Fruit fly (Drosophila melanogaster): ENCODE results near the gene Pten.

Gene Pten

dm6 chr2L:10306518-10307260 is 45.8 kb upstream of the Pten start, which contains the start of the genes CG5390 and CG4968 (continued):
- TF ChIP-seq GATAe (GFP tag; conservative IDR thresholded peaks at IDR 0.05) = no peak
- TF ChIP-seq rib (GFP tag; IDR thresholded peaks at IDR 0.05) = peak; percentile 20; the same call in 1 of the 2 replicates
- TF ChIP-seq caup (GFP tag; optimal IDR thresholded peaks at IDR 0.05; ENCODE audit: severe bottlenecking) = peak; percentile 61
- peak; percentile 73 for TF ChIP-seq CG12299 (tag; optimal IDR thresholded peaks at IDR 0.05)
- no peak for TF ChIP-seq sna (GFP tag; IDR thresholded peaks at IDR 0.05; ENCODE audit: partially characterized antibody)
- TF ChIP-seq bbx (GFP tag; IDR thresholded peaks at IDR 0.05; ENCODE audit: partially characterized antibody) = peak; percentile 72
- TF ChIP-seq emc (GFP tag; optimal IDR thresholded peaks at IDR 0.05) = no peak
- TF ChIP-seq B-H2 (GFP tag; optimal IDR thresholded peaks at IDR 0.05) = peak; percentile 71
- TF ChIP-seq lmd (GFP tag; IDR thresholded peaks at IDR 0.05) = peak; percentile 66
- TF ChIP-seq tin (GFP tag; optimal IDR thresholded peaks at IDR 0.05) = peak; percentile 46
- TF ChIP-seq sqz (GFP tag; optimal IDR thresholded peaks at IDR 0.05) = peak; percentile 43
- TF ChIP-seq CG12744 (GFP tag; optimal IDR thresholded peaks at IDR 0.05) = no peak
- TF ChIP-seq Vsx1 (GFP tag; optimal IDR thresholded peaks at IDR 0.05) = peak; percentile 57
- peak; percentile 88 for TF ChIP-seq CG13894 (tag; optimal IDR thresholded peaks at IDR 0.05)
- TF ChIP-seq CG17359 (tag; optimal IDR thresholded peaks at IDR 0.05) = peak; percentile 72
- no peak for TF ChIP-seq pnt (GFP tag; optimal IDR thresholded peaks at IDR 0.05)
- TF ChIP-seq CG12942 (GFP tag; optimal IDR thresholded peaks at IDR 0.05) = peak; percentile 52
- peak in 1 of 2 experiments; percentile 74 for TF ChIP-seq bsh (GFP tag; optimal IDR thresholded peaks at IDR 0.05)
- no peak for TF ChIP-seq CG32772 (GFP tag; IDR thresholded peaks at IDR 0.05)
- no peak for TF ChIP-seq tna (GFP tag; IDR thresholded peaks at IDR 0.05; ENCODE audit: partially characterized antibody)
- TF ChIP-seq Six4 (GFP tag; optimal IDR thresholded peaks at IDR 0.05) = peak; percentile 18
- TF ChIP-seq crp (GFP tag; optimal IDR thresholded peaks at IDR 0.05) = peak in 1 of 2 experiments; percentile 31
- peak; percentile 77 for TF ChIP-seq Fer3 (tag; optimal IDR thresholded peaks at IDR 0.05)
- TF ChIP-seq CG7745 (tag; optimal IDR thresholded peaks at IDR 0.05) = no peak
- no peak for TF ChIP-seq br (optimal IDR thresholded peaks at IDR 0.05)
- no peak for TF ChIP-seq CG5245 (GFP tag; optimal IDR thresholded peaks at IDR 0.05)
- TF ChIP-seq lbe (GFP tag; optimal IDR thresholded peaks at IDR 0.05) = peak; percentile 88
- no peak for TF ChIP-seq ash1 (GFP tag; optimal IDR thresholded peaks at IDR 0.05)
- TF ChIP-seq dmrt99B (tag; optimal IDR thresholded peaks at IDR 0.05) = no peak
- TF ChIP-seq hth (optimal IDR thresholded peaks at IDR 0.05) = no peak
- 0 out of 2 replicates have a peak, but pooled peaks have one; percentile 44 for TF ChIP-seq CG43689 (GFP tag; IDR thresholded peaks at IDR 0.05)
- no peak for TF ChIP-seq usp (GFP tag; optimal IDR thresholded peaks at IDR 0.05)
- TF ChIP-seq CG7928 (GFP tag; optimal IDR thresholded peaks at IDR 0.05) = peak; percentile 45
- TF ChIP-seq CG1792 (GFP tag; optimal IDR thresholded peaks at IDR 0.05) = no peak
- TF ChIP-seq mld (GFP tag; IDR thresholded peaks at IDR 0.05; ENCODE audit: partially characterized antibody) = no peak
- TF ChIP-seq Spps (tag; optimal IDR thresholded peaks at IDR 0.05) = peak; percentile 44
- peak; percentile 66 for TF ChIP-seq CG8290 (GFP tag; optimal IDR thresholded peaks at IDR 0.05)
- TF ChIP-seq CG8290 (tag; optimal IDR thresholded peaks at IDR 0.05) = no peak
- TF ChIP-seq CG30431 (GFP tag; optimal IDR thresholded peaks at IDR 0.05) = no peak
- no peak for TF ChIP-seq croc (GFP tag; conservative IDR thresholded peaks at IDR 0.05)
- TF ChIP-seq Lpt (GFP tag; optimal IDR thresholded peaks at IDR 0.05) = no peak
- peak; percentile 72 for TF ChIP-seq CG10366 (GFP tag; IDR thresholded peaks at IDR 0.05)
- TF ChIP-seq mirr (GFP tag; optimal IDR thresholded peaks at IDR 0.05) = peak; percentile 20
- peak; percentile 82 for TF ChIP-seq CG13296 (GFP tag; optimal IDR thresholded peaks at IDR 0.05)
- TF ChIP-seq CG14014 (GFP tag; IDR thresholded peaks at IDR 0.05) = peak; percentile 73; the same call in 1 of the 2 replicates
- peak; percentile 6 for TF ChIP-seq HLH54F (GFP tag; optimal IDR thresholded peaks at IDR 0.05)
- TF ChIP-seq CG2875 (GFP tag; optimal IDR thresholded peaks at IDR 0.05) = no peak
- peak; percentile 59 for TF ChIP-seq Fer2 (tag; optimal IDR thresholded peaks at IDR 0.05)
- TF ChIP-seq CG18476 (GFP tag; optimal IDR thresholded peaks at IDR 0.05) = peak; percentile 50
- peak; percentile 7 for TF ChIP-seq dmrt11E (tag; optimal IDR thresholded peaks at IDR 0.05)
